Worm (Caenorhabditis elegans) whole organism, L3 larva: Measurements from ENCODE around the gene srap-1.

Source experiments
- ZK546.5 ChIP-seq: sonication (generic microtip); optimal IDR thresholded peaks from 2 replicates; lab custom pipeline; 2017; ENCODE audit warnings: missing biosample characterization, missing genetic modification characterization
- ceh-28 ChIP-seq: fragments of 150-350 bp; optimal IDR thresholded peaks from 2 replicates; lab custom pipeline; 2014; ENCODE audit warnings: missing biosample characterization, missing genetic modification reagents, missing genetic modification characterization
- ceh-82 ChIP-seq: fragments of 150-350 bp; optimal IDR thresholded peaks from 2 replicates; lab custom pipeline; 2014; ENCODE audit warnings: missing biosample characterization, missing genetic modification characterization
- ceh-9 ChIP-seq: sonication (generic microtip); optimal IDR thresholded peaks from 2 replicates; lab custom pipeline; 2018; ENCODE audit warnings: missing biosample characterization, missing genetic modification characterization
- egl-27 ChIP-seq: sonication (generic microtip); optimal IDR thresholded peaks from 4 replicates; lab custom pipeline; 2017; ENCODE audit warnings: missing biosample characterization, missing genetic modification reagents, missing genetic modification characterization
- egl-5 ChIP-seq: fragments of 150-350 bp; optimal IDR thresholded peaks from 2 replicates; lab custom pipeline; 2017; ENCODE audit warnings: missing biosample characterization, missing genetic modification reagents, missing genetic modification characterization, inconsistent platforms
- elt-1 ChIP-seq: fragments of 150-350 bp; optimal IDR thresholded peaks from 2 replicates; lab custom pipeline; 2014; ENCODE audit warnings: missing biosample characterization, missing genetic modification characterization
- elt-2 ChIP-seq: sonication (generic microtip); optimal IDR thresholded peaks from 2 replicates; lab custom pipeline; 2016; ENCODE audit warnings: missing genetic modification reagents, mild to moderate bottlenecking, missing genetic modification characterization, missing compliant biosample characterization
- eor-1 ChIP-seq, 2 experiments: fragments of 150-350 bp; optimal IDR thresholded peaks; 2 replicates each; lab custom pipeline; 2014 to 2018; ENCODE audit warnings: missing biosample characterization in 2 of 2, missing genetic modification characterization in 2 of 2
- fkh-10 ChIP-seq: sonication (generic microtip); optimal IDR thresholded peaks from 2 replicates; lab custom pipeline; 2017; ENCODE audit warnings: missing biosample characterization, missing genetic modification reagents, missing genetic modification characterization
- fkh-2 ChIP-seq: fragments of 150-350 bp; optimal IDR thresholded peaks from 2 replicates; lab custom pipeline; 2014; ENCODE audit warnings: missing biosample characterization, missing genetic modification reagents, missing genetic modification characterization
- jun-1 ChIP-seq: fragments of 150-350 bp; optimal IDR thresholded peaks from 2 replicates; lab custom pipeline; 2014; ENCODE audit warnings: missing biosample characterization, missing genetic modification reagents, missing genetic modification characterization
- lin-39 ChIP-seq: fragments of 150-350 bp; optimal IDR thresholded peaks from 2 replicates; lab custom pipeline; 2018; ENCODE audit warnings: missing biosample characterization, missing genetic modification reagents, missing genetic modification characterization
- mdl-1 ChIP-seq: fragments of 150-350 bp; optimal IDR thresholded peaks from 2 replicates; lab custom pipeline; 2014; ENCODE audit warnings: missing biosample characterization, missing genetic modification characterization
- nhr-11 ChIP-seq: fragments of 150-350 bp; optimal IDR thresholded peaks from 2 replicates; lab custom pipeline; 2014; ENCODE audit warnings: missing biosample characterization, missing genetic modification characterization
- nhr-237 ChIP-seq: fragments of 150-350 bp; optimal IDR thresholded peaks from 2 replicates; lab custom pipeline; 2014; ENCODE audit warnings: missing biosample characterization, missing genetic modification characterization
- nhr-28 ChIP-seq: fragments of 150-350 bp; optimal IDR thresholded peaks from 2 replicates; lab custom pipeline; 2014; ENCODE audit warnings: missing biosample characterization, missing genetic modification characterization
- nhr-76 ChIP-seq: fragments of 150-350 bp; sonication (generic microtip); optimal IDR thresholded peaks from 5 replicates; lab custom pipeline; 2014; ENCODE audit warnings: missing biosample characterization, missing genetic modification characterization
- nhr-77 ChIP-seq: fragments of 150-350 bp; optimal IDR thresholded peaks from 2 replicates; lab custom pipeline; 2014; ENCODE audit warnings: missing biosample characterization, missing genetic modification characterization
- pqm-1 ChIP-seq: fragments of 150-350 bp; optimal IDR thresholded peaks from 2 replicates; lab custom pipeline; 2017; ENCODE audit warnings: missing biosample characterization, missing genetic modification characterization, inconsistent platforms
- skn-1 ChIP-seq: fragments of 150-350 bp; optimal IDR thresholded peaks from 2 replicates; lab custom pipeline; 2014; ENCODE audit warnings: missing biosample characterization, missing genetic modification characterization
- tbx-2 ChIP-seq: sonication (generic microtip); optimal IDR thresholded peaks from 2 replicates; lab custom pipeline; 2016; ENCODE audit warnings: mild to moderate bottlenecking, missing genetic modification characterization, missing compliant biosample characterization
- unc-62 ChIP-seq: fragments of 150-350 bp; sonication (generic microtip); optimal IDR thresholded peaks from 4 replicates; lab custom pipeline; 2014; ENCODE audit warnings: missing biosample characterization, missing genetic modification reagents, missing genetic modification characterization
- zag-1 ChIP-seq: fragments of 150-350 bp; optimal IDR thresholded peaks from 2 replicates; lab custom pipeline; 2014; ENCODE audit warnings: missing biosample characterization, missing genetic modification characterization
- ztf-11 ChIP-seq: fragments of 150-350 bp; optimal IDR thresholded peaks from 2 replicates; lab custom pipeline; 2014; ENCODE audit warnings: missing biosample characterization, missing genetic modification characterization
- ztf-4 ChIP-seq: fragments of 150-350 bp; optimal IDR thresholded peaks from 2 replicates; lab custom pipeline; 2014; ENCODE audit warnings: missing biosample characterization, missing genetic modification characterization

srap-1 gene

DNA sequence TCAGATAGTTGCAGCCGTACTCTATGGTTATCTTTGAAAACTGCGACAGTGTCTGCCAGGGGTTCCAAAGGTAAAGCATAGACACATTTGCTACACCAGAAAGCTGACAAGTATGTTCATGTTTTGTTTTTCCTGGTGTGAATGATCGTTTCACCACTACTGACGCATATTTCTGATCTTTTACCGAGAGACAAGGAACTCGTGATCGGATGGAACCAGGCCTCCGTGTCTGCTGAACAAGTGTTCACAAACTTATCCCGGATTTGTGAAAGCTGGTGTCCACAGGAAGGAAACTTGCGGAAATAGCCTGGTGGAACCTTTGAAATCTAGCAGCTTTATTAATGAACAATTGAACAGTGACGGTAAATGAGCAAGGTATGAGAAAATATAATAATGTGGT, 56.7 kb downstream of the srap-1 start:
- TF ChIP-seq elt-1 (no peak), zag-1 (tag; lab: Kevin White, UChicago) (no peak), egl-27 (tag; lab: Kevin White, UChicago) (no peak), nhr-77 (tag; lab: Kevin White, UChicago) (no peak), nhr-76 (tag; lab: Kevin White, UChicago) (no peak), skn-1 (tag; lab: Kevin White, UChicago) (no peak), nhr-28 (no peak), unc-62 (GFP tag; lab: Kevin White, UChicago) (no peak), elt-2 (tag; lab: Kevin White, UChicago) (no peak), ztf-4 (tag; lab: Kevin White, UChicago) (no peak), egl-5 (tag; lab: Kevin White, UChicago) (no peak), pqm-1 (no peak)

DNA sequence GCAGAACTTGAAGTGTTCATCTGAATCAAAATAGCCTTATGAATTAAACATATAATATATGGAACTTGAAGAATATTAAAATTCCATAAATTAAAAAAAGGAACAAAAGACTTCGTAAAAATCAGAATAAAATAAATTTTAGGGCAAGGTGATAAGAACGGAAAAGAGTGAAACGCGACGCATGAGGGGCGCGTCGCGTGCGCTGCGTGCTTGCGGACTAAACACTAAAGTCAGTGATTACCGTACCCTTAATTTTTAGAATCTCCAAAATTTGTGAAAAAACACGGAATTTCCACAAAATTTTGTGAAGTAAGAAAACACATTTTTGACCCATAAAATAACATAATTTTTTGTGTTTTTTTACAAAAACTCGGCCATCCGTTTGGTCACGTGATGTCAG, 58.2 kb downstream of the srap-1 start, which contains the start of gene T05B9.1:
T05B9.1 (minus strand) TSS at position 20 of the 400 bp plus-strand sequence.
- TF ChIP-seq nhr-77 (tag; lab: Kevin White, UChicago) (no peak), nhr-237 (tag; lab: Kevin White, UChicago) (no peak), mdl-1 (tag; lab: Kevin White, UChicago) (no peak), ztf-11 (tag; lab: Kevin White, UChicago) (no peak), ceh-28 (tag; lab: Kevin White, UChicago) (no peak), fkh-10 (GFP tag; lab: Kevin White, UChicago) (no peak), skn-1 (tag; lab: Kevin White, UChicago) (no peak), eor-1 (tag; optimal IDR thresholded peaks at IDR 0.05; lab: Kevin White, UChicago) (no peak), nhr-76 (tag; lab: Kevin White, UChicago) (no peak)
- TF ChIP-seq, all 47 proteins: peak for 0

- TF ChIP-seq ceh-9 (tag; lab: Kevin White, UChicago): no peak
- TF ChIP-seq skn-1 (tag; lab: Kevin White, UChicago): no peak
- no peak for TF ChIP-seq jun-1 (tag; lab: Kevin White, UChicago)
- TF ChIP-seq tbx-2 (tag; lab: Kevin White, UChicago): no peak
- no peak for TF ChIP-seq zag-1 (tag; lab: Kevin White, UChicago)
- no peak for TF ChIP-seq ztf-11 (tag; lab: Kevin White, UChicago)
- no peak for TF ChIP-seq nhr-11 (tag; lab: Kevin White, UChicago)
- TF ChIP-seq lin-39 (tag; lab: Kevin White, UChicago): no peak
- TF ChIP-seq ceh-82 (tag; lab: Kevin White, UChicago): no peak
- no peak for TF ChIP-seq fkh-2 (tag; lab: Kevin White, UChicago)
- no peak for TF ChIP-seq fkh-10 (GFP tag; lab: Kevin White, UChicago)
- TF ChIP-seq egl-5 (tag; lab: Kevin White, UChicago): no peak
- TF ChIP-seq ZK546.5 (tag; lab: Kevin White, UChicago): no peak
- no peak for TF ChIP-seq nhr-76 (tag; lab: Kevin White, UChicago)
- TF ChIP-seq, all 47 proteins: peak for 0
Observed at ce11 chrII:11268822-11269221, 65.8 kb downstream of the srap-1 start, which contains the start of gene cut-1. TSS of gene cut-1 (plus strand) at chrII:11269122.
